Worm (Caenorhabditis elegans): ENCODE results near the gene ZC21.10.

The ZC21.10 gene

DNA sequence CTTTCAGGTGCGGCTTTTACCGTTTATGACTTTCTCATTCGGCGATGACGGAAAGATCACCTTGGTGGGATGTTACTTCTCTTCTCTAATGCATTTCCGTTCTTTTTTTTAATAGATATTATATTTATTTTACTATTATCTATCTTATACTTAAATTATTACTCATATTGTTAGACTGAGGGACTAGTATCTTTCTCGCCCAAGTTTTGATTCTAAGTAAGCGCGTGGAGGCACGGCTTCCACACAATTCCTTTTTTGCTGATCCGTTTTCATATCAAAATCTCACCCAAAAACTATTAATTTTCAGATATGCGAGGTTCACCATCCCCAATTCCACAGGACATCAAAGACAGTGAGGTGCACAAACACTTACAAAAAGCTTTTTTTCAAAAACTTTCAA is at the start of gene ZC21.10:
Gene ZC21.10, plus strand, starts transcription at position 301 of the 400 bp plus-strand sequence.
- TF ChIP-seq elt-1 (tag; optimal IDR thresholded peaks at IDR 0.05) (no peak), aly-2 (tag; optimal IDR thresholded peaks at IDR 0.05) (no peak), mdl-1 (tag; optimal IDR thresholded peaks at IDR 0.05) (no peak), ama-1 (optimal IDR thresholded peaks at IDR 0.05) (no peak), fkh-10 (GFP tag; optimal IDR thresholded peaks at IDR 0.05) (no peak), hmg-11 (tag; optimal IDR thresholded peaks at IDR 0.05) (no peak)

ce11 chrIII:8480355-8480754 is 49.5 kb upstream of the ZC21.10 start, which contains the start of gene F42H10.6:
Gene F42H10.6, minus strand, starts transcription at chrIII:8480455.
- TF ChIP-seq fos-1 (tag; optimal IDR thresholded peaks at IDR 0.05) (no peak), daf-12 (tag; optimal IDR thresholded peaks at IDR 0.05) (no peak), R02D3.7 (tag; optimal IDR thresholded peaks at IDR 0.05) (no peak), mdl-1 (tag; optimal IDR thresholded peaks at IDR 0.05) (no peak), lin-39 (tag; optimal IDR thresholded peaks at IDR 0.05) (no peak), nhr-25 (tag; optimal IDR thresholded peaks at IDR 0.05) (no peak), egl-27 (tag; optimal IDR thresholded peaks at IDR 0.05) (no peak)

DNA sequence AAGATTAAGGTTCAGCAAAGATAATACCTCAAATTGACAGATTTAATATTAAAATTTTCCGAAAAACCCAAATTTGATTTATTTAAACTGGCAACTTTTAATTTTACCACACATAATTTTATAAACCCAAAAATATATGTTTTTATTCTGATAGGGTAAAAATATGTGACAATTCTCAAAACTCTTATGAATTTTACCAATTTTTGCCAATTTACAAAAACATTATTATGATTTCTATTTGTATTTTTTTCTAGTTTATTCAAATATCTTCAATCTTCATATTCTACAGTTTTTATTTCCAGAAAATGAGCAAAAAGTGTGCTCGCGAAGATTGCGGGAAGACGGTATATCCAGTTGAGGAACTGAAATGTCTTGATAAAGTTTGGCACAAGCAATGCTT is 46.0 kb upstream of the ZC21.10 start, which contains the start of gene F42H10.3:
Gene F42H10.3, plus strand, starts transcription at position 301 of the 400 bp plus-strand sequence.
- TF ChIP-seq ztf-4 (tag; optimal IDR thresholded peaks at IDR 0.05), result no peak
- no peak for TF ChIP-seq R02D3.7 (tag; optimal IDR thresholded peaks at IDR 0.05)
- TF ChIP-seq nhr-28 (tag; optimal IDR thresholded peaks at IDR 0.05), result no peak
- no peak for TF ChIP-seq ceh-82 (tag; optimal IDR thresholded peaks at IDR 0.05)
- no peak for TF ChIP-seq nhr-23 (tag; optimal IDR thresholded peaks at IDR 0.05)
- no peak for TF ChIP-seq nhr-43 (tag; optimal IDR thresholded peaks at IDR 0.05; ENCODE audit: poor library complexity, severe bottlenecking)
- TF ChIP-seq nhr-77 (tag; optimal IDR thresholded peaks at IDR 0.05), result no peak
- no peak for TF ChIP-seq fos-1 (tag; optimal IDR thresholded peaks at IDR 0.05)

ce11 chrIII:8490254-8490653 is 39.6 kb upstream of the ZC21.10 start, which contains the start of the genes ess-2 and F42H10.2:
Gene ess-2, minus strand, starts transcription at chrIII:8490352.
Gene F42H10.2, plus strand, starts transcription at chrIII:8490620.
- peak; percentile 23 for TF ChIP-seq hmg-11 (tag; optimal IDR thresholded peaks at IDR 0.05)
- no peak for TF ChIP-seq ama-1 (optimal IDR thresholded peaks at IDR 0.05)
- TF ChIP-seq pha-4 (tag; optimal IDR thresholded peaks at IDR 0.05), result peak; percentile 76
- TF ChIP-seq lin-15B (tag; optimal IDR thresholded peaks at IDR 0.05), result peak; percentile 87
- TF ChIP-seq nhr-237 (tag; optimal IDR thresholded peaks at IDR 0.05), result no peak
- TF ChIP-seq nhr-77 (tag; optimal IDR thresholded peaks at IDR 0.05), result no peak
- TF ChIP-seq nhr-23 (tag; optimal IDR thresholded peaks at IDR 0.05), result peak; percentile 50
- peak; percentile 67 for TF ChIP-seq nfya-1 (tag; optimal IDR thresholded peaks at IDR 0.05; ENCODE audit: insufficient read depth)
- peak; percentile 15 for TF ChIP-seq nhr-25 (tag; optimal IDR thresholded peaks at IDR 0.05)
- peak; percentile 1 for TF ChIP-seq snpc-4 (tag; optimal IDR thresholded peaks at IDR 0.05)

ce11 chrIII:8491945-8492344 is 37.9 kb upstream of the ZC21.10 start:
- TF ChIP-seq fkh-2 (tag; optimal IDR thresholded peaks at IDR 0.05) (no peak), ztf-4 (tag; optimal IDR thresholded peaks at IDR 0.05) (no peak), elt-3 (tag; optimal IDR thresholded peaks at IDR 0.05) (no peak), tbx-2 (tag; optimal IDR thresholded peaks at IDR 0.05) (no peak)

ce11 chrIII:8494708-8495107 is 35.2 kb upstream of the ZC21.10 start, which contains the start of gene pac-1:
Gene pac-1, plus strand, starts transcription at chrIII:8495008.
- TF ChIP-seq ceh-16 (tag; optimal IDR thresholded peaks at IDR 0.05) (no peak), elt-3 (tag; optimal IDR thresholded peaks at IDR 0.05) (no peak), mdl-1 (tag; optimal IDR thresholded peaks at IDR 0.05) (no peak), R02D3.7 (tag; optimal IDR thresholded peaks at IDR 0.05) (no peak), sea-2 (GFP tag; optimal IDR thresholded peaks at IDR 0.05) (no peak), egl-5 (tag; optimal IDR thresholded peaks at IDR 0.05) (no peak), mml-1 (tag; optimal IDR thresholded peaks at IDR 0.05) (no peak), snpc-4 (tag; optimal IDR thresholded peaks at IDR 0.05) (no peak), jun-1 (tag; optimal IDR thresholded peaks at IDR 0.05) (no peak)
